Worm (Caenorhabditis elegans) whole organism, mixed stage, embryonic: ENCODE measurements around the gene ZK1067.4.

Experiments
- M03D4.4 ChIP-seq: sonication (generic microtip); optimal IDR thresholded peaks from 2 replicates; lab custom pipeline; 2017; ENCODE audit warnings: mild to moderate bottlenecking, missing genetic modification characterization, missing compliant biosample characterization
- blmp-1 ChIP-seq: fragments of 150-350 bp; optimal IDR thresholded peaks from 2 replicates; lab custom pipeline; 2014; ENCODE audit warnings: missing biosample characterization, missing genetic modification characterization
- ceh-39 ChIP-seq: fragments of 150-350 bp; optimal IDR thresholded peaks from 2 replicates; lab custom pipeline; 2014; ENCODE audit warnings: missing biosample characterization, missing genetic modification characterization
- ces-1 ChIP-seq: fragments of 150-350 bp; optimal IDR thresholded peaks from 2 replicates; lab custom pipeline; 2014; ENCODE audit warnings: missing biosample characterization, missing genetic modification reagents, missing genetic modification characterization
- elt-1 ChIP-seq: sonication (generic microtip); optimal IDR thresholded peaks from 2 replicates; lab custom pipeline; 2017; ENCODE audit warnings: missing genetic modification characterization, mild to moderate bottlenecking, missing compliant biosample characterization, antibody characterized with exemption, moderate library complexity, borderline replicate concordance; ENCODE audit not compliant: insufficient read depth
- elt-3 ChIP-seq: fragments of 150-350 bp; optimal IDR thresholded peaks from 2 replicates; lab custom pipeline; 2014; ENCODE audit warnings: missing biosample characterization, missing genetic modification characterization
- hlh-1 ChIP-seq: fragments of 150-350 bp; optimal IDR thresholded peaks from 2 replicates; lab custom pipeline; 2014; ENCODE audit warnings: missing biosample characterization, missing genetic modification reagents, missing genetic modification characterization
- lsy-2 ChIP-seq: fragments of 150-350 bp; optimal IDR thresholded peaks from 2 replicates; lab custom pipeline; 2014; ENCODE audit warnings: missing biosample characterization, missing genetic modification characterization
- mep-1 ChIP-seq: fragments of 150-350 bp; optimal IDR thresholded peaks from 2 replicates; lab custom pipeline; 2017; ENCODE audit warnings: missing biosample characterization, missing genetic modification reagents, missing genetic modification characterization, inconsistent platforms
- mls-2 ChIP-seq: sonication (generic microtip); optimal IDR thresholded peaks from 2 replicates; lab custom pipeline; 2016; ENCODE audit warnings: mild to moderate bottlenecking, missing genetic modification characterization, moderate library complexity, missing compliant biosample characterization
- nhr-2 ChIP-seq: fragments of 150-350 bp; optimal IDR thresholded peaks from 2 replicates; lab custom pipeline; 2014; ENCODE audit warnings: missing biosample characterization, missing genetic modification characterization
- nhr-76 ChIP-seq: sonication (generic microtip); optimal IDR thresholded peaks from 2 replicates; lab custom pipeline; 2017; ENCODE audit warnings: missing biosample characterization, missing genetic modification characterization
- unc-120 ChIP-seq: sonication (generic microtip); optimal IDR thresholded peaks from 2 replicates; lab custom pipeline; 2017; ENCODE audit warnings: missing genetic modification characterization, missing compliant biosample characterization; ENCODE audit not compliant: poor library complexity, severe bottlenecking
- unc-62 ChIP-seq: fragments of 150-350 bp; optimal IDR thresholded peaks from 2 replicates; lab custom pipeline; 2014; ENCODE audit warnings: missing biosample characterization, missing genetic modification reagents, missing genetic modification characterization

ZK1067.4 gene

DNA sequence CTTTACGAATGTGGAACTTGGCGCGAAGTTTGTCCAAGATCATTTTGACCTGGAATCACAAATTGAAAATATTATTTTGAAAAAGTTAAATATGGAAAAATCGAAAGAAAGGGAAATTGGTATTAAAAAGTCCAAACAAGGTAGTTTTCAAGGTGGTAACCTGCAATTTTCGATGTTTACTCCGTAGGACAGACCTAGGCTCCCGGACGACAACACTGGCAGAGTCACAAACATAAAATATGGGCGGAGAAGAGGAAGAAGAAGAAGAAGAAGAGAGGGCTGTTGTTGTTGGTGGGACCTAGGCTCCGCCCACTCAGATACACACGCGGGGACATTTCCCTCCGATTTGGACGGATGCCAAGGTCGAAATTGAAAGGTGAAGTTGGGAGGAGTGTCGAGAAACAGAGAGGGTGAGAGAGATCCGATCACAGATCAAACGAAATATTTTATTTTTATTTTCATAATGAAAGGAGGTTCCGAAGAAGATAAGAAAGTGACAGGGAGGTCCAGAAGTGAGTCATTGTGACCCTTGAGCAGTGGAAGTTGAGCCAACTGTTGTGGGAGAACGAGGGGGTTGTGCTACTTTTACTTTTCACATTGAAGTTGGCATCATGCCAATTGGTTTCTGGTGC lies 51.9 kb downstream of the ZK1067.4 start, which contains the start of gene aqp-2:
Gene aqp-2 (minus strand): TSS at position 51 of the 632 bp plus-strand sequence.
- TF ChIP-seq ces-1 (GFP tag; lab: Kevin White, UChicago) (no peak), elt-3 (no peak), mep-1 (tag; lab: Kevin White, UChicago) (peak; percentile 25), nhr-76 (tag; lab: Kevin White, UChicago) (no peak), lsy-2 (tag; lab: Kevin White, UChicago) (no peak), blmp-1 (tag; lab: Kevin White, UChicago) (peak; percentile 51), elt-1 (tag; lab: Kevin White, UChicago) (no peak), mls-2 (tag; lab: Kevin White, UChicago) (no peak), ceh-39 (tag; lab: Kevin White, UChicago) (no peak), unc-62 (GFP tag; lab: Kevin White, UChicago) (peak; percentile 88), nhr-2 (tag; lab: Kevin White, UChicago) (no peak), unc-120 (tag; lab: Kevin White, UChicago) (peak; percentile 45), hlh-1 (tag; lab: Kevin White, UChicago) (peak; percentile 72), M03D4.4 (tag; lab: Kevin White, UChicago) (no peak)
